Worm (Caenorhabditis elegans): ENCODE measurements around the gene abhd-14.

ce11 chrIV:1045683-1046082 is 15.8 kb upstream of the abhd-14 start, which contains the start of gene srx-12:
- TF ChIP-seq nhr-12 (tag; optimal IDR thresholded peaks at IDR 0.05) (no peak), ztf-11 (tag; optimal IDR thresholded peaks at IDR 0.05) (no peak), nhr-28 (tag; optimal IDR thresholded peaks at IDR 0.05) (no peak), pha-4 (tag; optimal IDR thresholded peaks at IDR 0.05) (no peak), elt-3 (tag; optimal IDR thresholded peaks at IDR 0.05) (no peak), nhr-237 (tag; optimal IDR thresholded peaks at IDR 0.05) (no peak), lin-32 (GFP tag; optimal IDR thresholded peaks at IDR 0.05) (no peak), snpc-4 (tag; optimal IDR thresholded peaks at IDR 0.05) (no peak), elt-1 (tag; optimal IDR thresholded peaks at IDR 0.05; ENCODE audit: borderline replicate concordance, insufficient read depth) (no peak), unc-62 (GFP tag; optimal IDR thresholded peaks at IDR 0.05) (no peak), ces-1 (GFP tag; optimal IDR thresholded peaks at IDR 0.05) (no peak), sem-2 (GFP tag; optimal IDR thresholded peaks at IDR 0.05) (no peak), M03D4.4 (tag; optimal IDR thresholded peaks at IDR 0.05) (no peak), lsy-2 (tag; optimal IDR thresholded peaks at IDR 0.05) (no peak)
